Worm (Caenorhabditis elegans) whole organism, midembryonic: ENCODE results near the gene T04F8.3.

Experiments used
- T22C8.4 ChIP-seq: fragments of 200-800 bp; sonication (Bioruptor generic); IDR thresholded peaks from 2 replicates; pipeline ENCODE4 v1.3.6; 2022; ENCODE audit warnings: missing genetic modification characterization, missing compliant biosample characterization
- cog-1 ChIP-seq: sonication (generic microtip); optimal IDR thresholded peaks from 2 replicates; lab custom pipeline; 2016; ENCODE audit warnings: missing genetic modification characterization, missing compliant biosample characterization
- flt-1 ChIP-seq: fragments of 200-800 bp; sonication (Bioruptor generic); IDR thresholded peaks from 2 replicates; pipeline ENCODE4 v1.3.6; 2022; ENCODE audit warnings: missing genetic modification characterization, missing compliant biosample characterization
- klf-2 ChIP-seq: fragments of 200-800 bp; sonication (Bioruptor generic); conservative IDR thresholded peaks from 2 replicates; pipeline ENCODE4 v1.3.6; 2022; ENCODE audit warnings: missing genetic modification reagents, missing genetic modification characterization, missing compliant biosample characterization
- med-1 ChIP-seq: sonication (generic microtip); optimal IDR thresholded peaks from 2 replicates; lab custom pipeline; 2017; ENCODE audit warnings: missing genetic modification characterization, mild to moderate bottlenecking, missing compliant biosample characterization, antibody characterized with exemption, missing genetic modification reagents; ENCODE audit not compliant: insufficient read depth
- ref-1 ChIP-seq: fragments of 200-800 bp; sonication (Bioruptor generic); conservative IDR thresholded peaks from 2 replicates; pipeline ENCODE4 v1.3.6; 2022; ENCODE audit warnings: missing genetic modification reagents, missing genetic modification characterization, missing compliant biosample characterization
- tab-1 ChIP-seq: fragments of 200-800 bp; sonication (Bioruptor generic); IDR thresholded peaks from 2 replicates; pipeline ENCODE4 v1.3.6; 2022; ENCODE audit warnings: missing genetic modification characterization, missing compliant biosample characterization
- ztf-23 ChIP-seq: fragments of 200-800 bp; sonication (Bioruptor generic); IDR thresholded peaks from 2 replicates; pipeline ENCODE4 v1.3.6; 2022; ENCODE audit warnings: missing genetic modification reagents, missing genetic modification characterization, missing compliant biosample characterization
- ztf-29 ChIP-seq: fragments of 200-800 bp; sonication (Bioruptor generic); IDR thresholded peaks from 2 replicates; pipeline ENCODE4 v1.3.6; 2022; ENCODE audit warnings: missing genetic modification reagents, missing genetic modification characterization, missing compliant biosample characterization

T04F8.3 gene

DNA sequence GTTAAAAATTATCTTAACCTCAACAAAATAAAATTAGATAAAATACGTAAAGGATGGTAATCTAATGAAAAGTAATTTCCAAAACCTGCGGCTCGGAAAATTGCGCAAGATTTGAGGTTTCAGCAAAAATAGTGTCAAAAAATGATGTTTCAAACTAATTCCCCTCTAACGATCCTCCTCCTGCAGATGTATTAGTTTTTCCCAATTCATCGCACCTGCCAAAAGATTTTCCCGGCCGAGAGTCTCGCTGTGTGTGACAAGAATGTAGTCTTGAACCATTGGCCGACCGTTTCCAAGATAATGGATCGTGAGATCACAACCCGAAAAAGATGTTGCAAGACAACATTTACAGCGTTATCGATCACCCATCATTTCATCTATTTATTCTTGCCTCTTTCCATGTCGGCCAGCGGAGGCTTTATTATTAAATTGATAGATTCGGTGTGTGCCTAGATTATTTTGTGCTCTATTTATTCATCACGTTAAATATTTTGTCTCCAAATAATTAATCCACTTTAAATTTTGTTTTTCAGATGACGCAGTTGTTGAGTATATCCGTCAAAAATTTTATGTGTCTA, 31.7 kb downstream of the T04F8.3 start, which contains the start of the genes C44C10.10 and C44C10.5:
TSS of gene C44C10.10 (plus strand) at position 301 of the 578 bp plus-strand sequence.
TSS of gene C44C10.5 (plus strand) at position 528 of the 578 bp plus-strand sequence.
- TF ChIP-seq flt-1, result no peak
- TF ChIP-seq T22C8.4, result no peak
- no peak for TF ChIP-seq ref-1 (GFP tag; lab: Robert Waterston, UW)
- TF ChIP-seq cog-1, result no peak
- no peak for TF ChIP-seq ztf-29 (GFP tag; lab: Robert Waterston, UW)
- no peak for TF ChIP-seq ztf-23 (GFP tag; lab: Robert Waterston, UW)
- TF ChIP-seq tab-1 (GFP tag; lab: Robert Waterston, UW), result no peak
- TF ChIP-seq med-1 (GFP tag; lab: Kevin White, UChicago), result no peak
- TF ChIP-seq klf-2 (GFP tag; lab: Robert Waterston, UW), result no peak

ce11 chrX:11693092-11693491, 34.7 kb downstream of the T04F8.3 start, which contains the start of gene smcl-1:
smcl-1 (plus strand) TSS chrX:11693464.
- peak; percentile 16 for TF ChIP-seq cog-1
- no peak for TF ChIP-seq ztf-23 (GFP tag; lab: Robert Waterston, UW)

DNA sequence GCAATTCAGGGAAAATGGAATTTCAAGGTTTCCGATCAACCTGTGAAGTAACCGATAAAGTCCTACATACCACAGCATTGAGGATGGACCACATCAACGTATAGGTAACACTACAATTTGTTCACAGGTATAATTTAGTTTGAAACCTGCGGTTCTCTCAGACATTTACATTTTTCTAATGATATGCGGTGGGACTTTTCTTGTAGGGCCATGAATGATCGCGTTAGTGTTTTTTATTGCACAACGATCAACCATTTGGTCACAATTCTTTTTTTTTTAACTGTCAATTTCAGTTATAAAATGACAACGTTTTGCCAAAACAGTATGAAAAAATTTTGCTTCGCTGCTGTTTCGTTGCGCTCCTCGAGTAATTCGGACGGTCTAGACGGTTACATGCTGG, 38.3 kb downstream of the T04F8.3 start, which contains the start of gene C44C10.12:
TSS of gene C44C10.12 (plus strand) at position 301 of the 400 bp plus-strand sequence.
- no peak for TF ChIP-seq klf-2 (GFP tag; lab: Robert Waterston, UW)
- TF ChIP-seq med-1 (GFP tag; lab: Kevin White, UChicago), result no peak
- no peak for TF ChIP-seq cog-1

DNA sequence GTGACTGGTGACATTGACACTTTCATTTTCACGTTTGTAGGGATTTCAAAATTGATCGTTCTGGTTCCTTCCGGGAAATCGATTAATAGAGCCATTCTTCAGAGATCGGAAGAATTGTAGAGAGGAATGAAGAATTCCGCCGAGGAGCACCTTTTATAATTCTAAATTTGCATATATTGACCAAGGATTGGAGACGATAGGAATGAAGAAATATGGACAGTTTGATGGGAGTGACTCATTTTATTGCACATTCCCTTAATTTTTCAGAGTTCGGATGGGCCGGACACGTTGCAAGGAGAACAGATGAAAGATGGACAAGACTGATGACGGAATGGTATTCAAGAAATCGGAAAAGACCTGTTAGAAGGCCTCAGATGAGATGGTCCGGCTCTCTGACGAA, 41.8 kb downstream of the T04F8.3 start, which contains the start of gene C44C10.15:
TSS of gene C44C10.15 (minus strand) at position 101 of the 400 bp plus-strand sequence.
- no peak for TF ChIP-seq flt-1

DNA sequence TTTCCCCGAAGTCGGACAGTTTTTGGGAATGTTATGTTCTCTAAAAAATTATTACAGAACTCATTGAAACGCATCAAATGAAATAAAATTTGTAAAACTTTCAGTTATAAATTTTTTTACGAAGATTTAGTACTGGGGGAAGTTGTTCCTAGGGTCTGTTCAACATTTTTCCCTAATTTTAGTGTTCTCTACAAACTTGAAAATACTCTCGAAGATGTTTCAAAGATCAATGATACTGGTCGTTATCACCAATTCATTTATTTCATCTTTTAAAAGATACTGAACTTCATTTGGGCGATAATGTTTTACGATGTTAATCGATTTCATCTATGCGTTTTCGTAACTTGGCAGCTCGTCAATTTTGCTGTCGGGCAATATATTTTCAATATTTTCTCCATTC, 43.8 kb downstream of the T04F8.3 start, which contains the start of gene C44C10.3:
TSS of gene C44C10.3 (plus strand) at position 301 of the 400 bp plus-strand sequence.
- TF ChIP-seq tab-1 (GFP tag; lab: Robert Waterston, UW) (no peak), med-1 (GFP tag; lab: Kevin White, UChicago) (no peak), cog-1 (no peak), flt-1 (no peak), klf-2 (GFP tag; lab: Robert Waterston, UW) (no peak), ztf-23 (GFP tag; lab: Robert Waterston, UW) (no peak)
